Fruit fly (Drosophila melanogaster) whole organism, adult: ENCODE data around the gene CG9257.

Source experiments
- CG11617 ChIP-seq: fragments of 200-800 bp; sonication (Bioruptor generic); optimal IDR thresholded peaks from 2 replicates; lab custom pipeline; 2017; ENCODE audit warnings: mild to moderate bottlenecking, missing biosample characterization, missing genetic modification reagents, missing genetic modification characterization
- CG12768 ChIP-seq: fragments of 200-800 bp; sonication (Bioruptor generic); optimal IDR thresholded peaks from 2 replicates; lab custom pipeline; 2017; ENCODE audit warnings: missing biosample characterization, missing genetic modification characterization, mild to moderate bottlenecking, moderate library complexity, missing genetic modification reagents
- CG14711 ChIP-seq: fragments of 200-800 bp; sonication (Bioruptor generic); optimal IDR thresholded peaks from 2 replicates; lab custom pipeline; 2018; ENCODE audit warnings: missing biosample characterization, mild to moderate bottlenecking, missing genetic modification characterization, moderate library complexity
- CG1620 ChIP-seq: fragments of 200-800 bp; sonication (Bioruptor generic); optimal IDR thresholded peaks from 2 replicates; lab custom pipeline; 2016; ENCODE audit warnings: missing biosample characterization, missing genetic modification characterization
- CG33017 ChIP-seq: fragments of 200-800 bp; sonication (Bioruptor generic); optimal IDR thresholded peaks from 2 replicates; lab custom pipeline; 2018; ENCODE audit warnings: missing biosample characterization, mild to moderate bottlenecking, missing genetic modification characterization, moderate library complexity
- CG5204 ChIP-seq: fragments of 200-800 bp; sonication (Bioruptor generic); optimal IDR thresholded peaks from 2 replicates; lab custom pipeline; 2016; ENCODE audit warnings: missing biosample characterization, missing genetic modification characterization
- CG7045 ChIP-seq: fragments of 200-800 bp; sonication (Bioruptor generic); optimal IDR thresholded peaks from 2 replicates; lab custom pipeline; 2017; ENCODE audit warnings: missing biosample characterization, mild to moderate bottlenecking, missing genetic modification characterization
- CG7101 ChIP-seq: fragments of 200-800 bp; sonication (Bioruptor generic); optimal IDR thresholded peaks from 2 replicates; lab custom pipeline; 2018; ENCODE audit warnings: missing biosample characterization, mild to moderate bottlenecking, missing genetic modification characterization, moderate library complexity
- Clk ChIP-seq: fragments of 200-800 bp; sonication (Bioruptor generic); optimal IDR thresholded peaks from 2 replicates; lab custom pipeline; 2017; ENCODE audit warnings: missing biosample characterization, missing genetic modification characterization
- Crg-1 ChIP-seq: fragments of 200-800 bp; sonication (Bioruptor generic); optimal IDR thresholded peaks from 2 replicates; lab custom pipeline; 2016; ENCODE audit warnings: missing biosample characterization, missing genetic modification characterization
- Hr96 ChIP-seq: fragments of 200-800 bp; sonication (Bioruptor generic); optimal IDR thresholded peaks from 2 replicates; lab custom pipeline; 2016; ENCODE audit warnings: missing biosample characterization, missing genetic modification characterization
- Mnt ChIP-seq: fragments of 200-800 bp; sonication (Bioruptor generic); optimal IDR thresholded peaks from 2 replicates; lab custom pipeline; 2016; ENCODE audit warnings: missing biosample characterization, mild to moderate bottlenecking, missing genetic modification characterization
- bab1 ChIP-seq: fragments of 200-800 bp; sonication (Bioruptor generic); optimal IDR thresholded peaks from 3 replicates; lab custom pipeline; 2019; ENCODE audit warnings: missing biosample characterization, mild to moderate bottlenecking, missing genetic modification characterization, moderate library complexity
- cic ChIP-seq: fragments of 200-800 bp; sonication (Bioruptor generic); optimal IDR thresholded peaks from 2 replicates; lab custom pipeline; 2017; ENCODE audit warnings: missing biosample characterization, mild to moderate bottlenecking, missing genetic modification characterization, moderate library complexity
- cnc ChIP-seq, 2 experiments: fragments of >200 bp; optimal IDR thresholded peaks; 2 replicates each; lab custom pipeline; 2017
- kay ChIP-seq: fragments of 200-800 bp; sonication (Bioruptor generic); peaks from one replicate; lab custom pipeline; 2016; ENCODE audit warnings: missing biosample characterization, missing genetic modification characterization, borderline replicate concordance
- ovo ChIP-seq: fragments of 200-800 bp; sonication (Bioruptor generic); optimal IDR thresholded peaks from 2 replicates; lab custom pipeline; 2016; ENCODE audit warnings: missing biosample characterization, missing genetic modification characterization
- pad ChIP-seq: fragments of 200-800 bp; sonication (Bioruptor generic); optimal IDR thresholded peaks from 3 replicates; lab custom pipeline; 2017; ENCODE audit warnings: missing biosample characterization, missing genetic modification characterization, mild to moderate bottlenecking, moderate library complexity, missing genetic modification reagents
- tj ChIP-seq: fragments of 200-800 bp; sonication (Bioruptor generic); optimal IDR thresholded peaks from 3 replicates; lab custom pipeline; 2017; ENCODE audit warnings: missing biosample characterization, mild to moderate bottlenecking, missing genetic modification characterization, moderate library complexity
- toe ChIP-seq: fragments of 200-800 bp; sonication (Bioruptor generic); optimal IDR thresholded peaks from 2 replicates; lab custom pipeline; 2016; ENCODE audit warnings: missing biosample characterization, missing genetic modification characterization

The CG9257 gene

dm6 chr2L:21108759-21109282, 6.3 kb downstream of the CG9257 start:
- TF ChIP-seq bab1 (GFP tag; lab: Kevin White, UChicago) (peak; percentile 16), pad (GFP tag; lab: Kevin White, UChicago) (no peak), kay (GFP tag; lab: Kevin White, UChicago) (peak; percentile 44)

dm6 chr2L:21109680-21110079, 7.1 kb downstream of the CG9257 start:
- TF ChIP-seq Hr96 (GFP tag; lab: Kevin White, UChicago) (no peak), CG1620 (GFP tag; lab: Kevin White, UChicago) (no peak), ovo (no peak), Crg-1 (no peak), cnc (optimal IDR thresholded peaks at IDR 0.05; lab: Kevin White, UChicago) (no peak), pad (GFP tag; lab: Kevin White, UChicago) (no peak), CG11617 (no peak), CG12768 (no peak), bab1 (GFP tag; lab: Kevin White, UChicago) (no peak), CG5204 (GFP tag; lab: Kevin White, UChicago) (no peak)

dm6 chr2L:21111849-21112248, 9.3 kb downstream of the CG9257 start:
- no peak for TF ChIP-seq kay (GFP tag; lab: Kevin White, UChicago)
- TF ChIP-seq pad (GFP tag; lab: Kevin White, UChicago) = no peak
- TF ChIP-seq CG7045 (GFP tag; lab: Kevin White, UChicago) = no peak
- no peak for TF ChIP-seq cic (GFP tag; lab: Kevin White, UChicago)
- no peak for TF ChIP-seq CG14711 (tag; lab: Kevin White, UChicago)
- TF ChIP-seq CG5204 (GFP tag; lab: Kevin White, UChicago) = no peak
- TF ChIP-seq Hr96 (GFP tag; lab: Kevin White, UChicago) = no peak
- TF ChIP-seq CG12768 = no peak
- no peak for TF ChIP-seq CG33017
- no peak for TF ChIP-seq cnc (optimal IDR thresholded peaks at IDR 0.05; lab: Kevin White, UChicago)
- TF ChIP-seq ovo = no peak
- TF ChIP-seq Crg-1 = no peak
- no peak for TF ChIP-seq tj
- no peak for TF ChIP-seq Mnt (GFP tag; lab: Kevin White, UChicago)
- TF ChIP-seq CG11617 = no peak
- no peak for TF ChIP-seq CG1620 (GFP tag; lab: Kevin White, UChicago)

- TF ChIP-seq cnc (optimal IDR thresholded peaks at IDR 0.05; lab: Kevin White, UChicago) = no peak
- no peak for TF ChIP-seq CG14711 (tag; lab: Kevin White, UChicago)
- TF ChIP-seq Mnt (GFP tag; lab: Kevin White, UChicago) = no peak
- TF ChIP-seq CG11617 = no peak
- no peak for TF ChIP-seq CG7101
- TF ChIP-seq Clk (GFP tag; lab: Kevin White, UChicago) = no peak
- no peak for TF ChIP-seq CG7045 (GFP tag; lab: Kevin White, UChicago)
- no peak for TF ChIP-seq Crg-1
- TF ChIP-seq bab1 (GFP tag; lab: Kevin White, UChicago) = no peak
- no peak for TF ChIP-seq tj
- no peak for TF ChIP-seq Hr96 (GFP tag; lab: Kevin White, UChicago)
- no peak for TF ChIP-seq cic (GFP tag; lab: Kevin White, UChicago)
- TF ChIP-seq CG1620 (GFP tag; lab: Kevin White, UChicago) = no peak
- no peak for TF ChIP-seq ovo
- no peak for TF ChIP-seq kay (GFP tag; lab: Kevin White, UChicago)
- TF ChIP-seq toe (GFP tag; lab: Kevin White, UChicago) = no peak
- TF ChIP-seq CG12768 = no peak
- TF ChIP-seq CG33017 = no peak
- no peak for TF ChIP-seq CG5204 (GFP tag; lab: Kevin White, UChicago)
Observed at dm6 chr2L:21113546-21113945, 11.0 kb downstream of the CG9257 start.

dm6 chr2L:21115687-21116086, 13.1 kb downstream of the CG9257 start:
- peak; percentile 30 for TF ChIP-seq kay (GFP tag; lab: Kevin White, UChicago)
- TF ChIP-seq CG1620 (GFP tag; lab: Kevin White, UChicago) = no peak
- TF ChIP-seq pad (GFP tag; lab: Kevin White, UChicago) = no peak
- no peak for TF ChIP-seq cnc (optimal IDR thresholded peaks at IDR 0.05; lab: Kevin White, UChicago)
- peak; percentile 83 for TF ChIP-seq tj
- peak; percentile 27 for TF ChIP-seq bab1 (GFP tag; lab: Kevin White, UChicago)
- TF ChIP-seq cic (GFP tag; lab: Kevin White, UChicago) = no peak
- TF ChIP-seq ovo = no peak

- TF ChIP-seq CG1620 (GFP tag; lab: Kevin White, UChicago) (no peak), kay (GFP tag; lab: Kevin White, UChicago) (peak; percentile 91)
Observed at dm6 chr2L:21135764-21136163, 33.2 kb downstream of the CG9257 start.

dm6 chr2L:21141714-21142500, 39.4 kb downstream of the CG9257 start, which contains the start of gene Dap160:
Gene Dap160 (minus strand): TSS chr2L:21142347.
- no peak for TF ChIP-seq CG33017
- peak; percentile 31 for TF ChIP-seq pad (GFP tag; lab: Kevin White, UChicago)
- peak; percentile 20 for TF ChIP-seq cic (GFP tag; lab: Kevin White, UChicago)
- no peak for TF ChIP-seq kay (GFP tag; lab: Kevin White, UChicago)
- no peak for TF ChIP-seq CG5204 (GFP tag; lab: Kevin White, UChicago)
- no peak for TF ChIP-seq CG7045 (GFP tag; lab: Kevin White, UChicago)
- TF ChIP-seq cnc (optimal IDR thresholded peaks at IDR 0.05; lab: Kevin White, UChicago) = no peak
- peak; percentile 58 for TF ChIP-seq Mnt (GFP tag; lab: Kevin White, UChicago)
- TF ChIP-seq CG12768 = no peak
- peak; percentile 96 for TF ChIP-seq tj
- peak; percentile 30 for TF ChIP-seq Crg-1
- no peak for TF ChIP-seq Hr96 (GFP tag; lab: Kevin White, UChicago)
- peak; percentile 28 for TF ChIP-seq CG14711 (tag; lab: Kevin White, UChicago)
- no peak for TF ChIP-seq ovo
- TF ChIP-seq bab1 (GFP tag; lab: Kevin White, UChicago) = peak; percentile 34
- TF ChIP-seq CG11617 = no peak
- peak; percentile 71 for TF ChIP-seq CG1620 (GFP tag; lab: Kevin White, UChicago)
- no peak for TF ChIP-seq Clk (GFP tag; lab: Kevin White, UChicago)
- TF ChIP-seq CG7101 = peak; percentile 0
- TF ChIP-seq toe (GFP tag; lab: Kevin White, UChicago) = peak; percentile 43
